Worm (Caenorhabditis elegans): ENCODE results near the gene T05C7.9.

Gene T05C7.9

ce11 chrIV:128525-128924 lies 49.4 kb downstream of the T05C7.9 start:
- TF ChIP-seq F13C5.2 (tag; optimal IDR thresholded peaks at IDR 0.05) (no peak), hmbx-1 (tag; optimal IDR thresholded peaks at IDR 0.05) (no peak), tbx-11 (GFP tag; IDR thresholded peaks at IDR 0.05) (0 out of 2 replicates have a peak, but pooled peaks have one; percentile 6), scrt-1 (GFP tag; IDR thresholded peaks at IDR 0.05) (no peak), sea-1 (GFP tag; conservative IDR thresholded peaks at IDR 0.05) (no peak; the same call in 1 of the 2 replicates), ceh-36 (tag; optimal IDR thresholded peaks at IDR 0.05) (no peak), B0310.2 (tag; optimal IDR thresholded peaks at IDR 0.05) (peak; percentile 49), hmg-4 (GFP tag; optimal IDR thresholded peaks at IDR 0.05) (peak; percentile 46)
